Fruit fly (Drosophila melanogaster) S2 (cell line): ENCODE results near the gene FRG1.

Source experiments
- CG8478 ChIP-seq: fragments of >200 bp; optimal IDR thresholded peaks from 2 replicates; lab custom pipeline; 2018
- CTCF ChIP-seq, 2 experiments: fragments of >200 bp; optimal IDR thresholded peaks; 2 replicates each; lab custom pipeline; 2018

- TF ChIP-seq CTCF (optimal IDR thresholded peaks at IDR 0.05; lab: Kevin White, UChicago): no peak
- no peak for TF ChIP-seq CG8478 (lab: Kevin White, UChicago)
Measured at dm6 chr3L:20276615-20277014, 20.2 kb downstream of the FRG1 start.
